Fruit fly (Drosophila melanogaster) whole organism, embryonic: ENCODE data around the gene dgt6.

Experiments
- Antp ChIP-seq: fragments of 200-800 bp; sonication (Bioruptor generic); optimal IDR thresholded peaks from 3 replicates; lab custom pipeline; 2016; ENCODE audit warnings: missing biosample characterization, missing genetic modification characterization
- CG1233 ChIP-seq: fragments of 200-800 bp; sonication (Bioruptor generic); optimal IDR thresholded peaks from 4 replicates; lab custom pipeline; 2018; ENCODE audit warnings: missing biosample characterization, mild to moderate bottlenecking, missing genetic modification characterization
- CG13296 ChIP-seq: fragments of 200-800 bp; sonication (Bioruptor generic); optimal IDR thresholded peaks from 3 replicates; lab custom pipeline; 2018; ENCODE audit warnings: missing biosample characterization, mild to moderate bottlenecking, missing genetic modification characterization
- CG13775 ChIP-seq: fragments of 200-800 bp; sonication (Bioruptor generic); optimal IDR thresholded peaks from 3 replicates; lab custom pipeline; 2017; ENCODE audit warnings: missing biosample characterization, mild to moderate bottlenecking, missing genetic modification characterization
- CG14667 ChIP-seq: fragments of 200-800 bp; sonication (Bioruptor generic); IDR thresholded peaks from 2 replicates; pipeline ENCODE4 v1.3.6; 2022; ENCODE audit warnings: missing biosample characterization, missing genetic modification characterization
- CG14860 ChIP-seq: fragments of 200-800 bp; sonication (Bioruptor generic); IDR thresholded peaks from 3 replicates; pipeline ENCODE4 v1.3.6; 2022; ENCODE audit warnings: missing biosample characterization, missing genetic modification characterization; ENCODE audit not compliant: partially characterized antibody
- CG14965 ChIP-seq: fragments of 200-800 bp; sonication (Bioruptor generic); optimal IDR thresholded peaks from 2 replicates; lab custom pipeline; 2016; ENCODE audit warnings: missing biosample characterization, missing genetic modification characterization, borderline replicate concordance
- CG15073 ChIP-seq: fragments of 200-800 bp; sonication (Bioruptor generic); optimal IDR thresholded peaks from 2 replicates; lab custom pipeline; 2016; ENCODE audit warnings: missing biosample characterization, missing genetic modification characterization
- CG16863 ChIP-seq: fragments of 200-800 bp; sonication (Bioruptor generic); optimal IDR thresholded peaks from 3 replicates; lab custom pipeline; 2016; ENCODE audit warnings: missing biosample characterization, missing genetic modification characterization
- CG1792 ChIP-seq: fragments of 200-800 bp; sonication (Bioruptor generic); optimal IDR thresholded peaks from 2 replicates; lab custom pipeline; 2016; ENCODE audit warnings: missing biosample characterization, missing genetic modification characterization
- CG2129 ChIP-seq: fragments of 200-800 bp; sonication (Bioruptor generic); IDR thresholded peaks from 2 replicates; pipeline ENCODE4 v1.3.6; 2022; ENCODE audit warnings: missing biosample characterization, missing genetic modification characterization; ENCODE audit not compliant: partially characterized antibody
- CG33557 ChIP-seq: fragments of 200-800 bp; sonication (Bioruptor generic); optimal IDR thresholded peaks from 2 replicates; lab custom pipeline; 2019; ENCODE audit warnings: missing biosample characterization, mild to moderate bottlenecking, missing genetic modification characterization, moderate library complexity
- CG3995 ChIP-seq: fragments of 200-800 bp; sonication (Bioruptor generic); optimal IDR thresholded peaks from 3 replicates; lab custom pipeline; 2016; ENCODE audit warnings: missing biosample characterization, missing genetic modification characterization
- CG4707 ChIP-seq: fragments of 200-800 bp; sonication (Bioruptor generic); optimal IDR thresholded peaks from 2 replicates; lab custom pipeline; 2018; ENCODE audit warnings: missing biosample characterization, mild to moderate bottlenecking, missing genetic modification characterization, moderate library complexity
- CG5180 ChIP-seq: fragments of 200-800 bp; sonication (Bioruptor generic); optimal IDR thresholded peaks from 3 replicates; lab custom pipeline; 2017; ENCODE audit warnings: missing biosample characterization, missing genetic modification characterization, mild to moderate bottlenecking, moderate library complexity, missing genetic modification reagents
- CG6254 ChIP-seq: fragments of 200-800 bp; sonication (Bioruptor generic); optimal IDR thresholded peaks from 3 replicates; lab custom pipeline; 2017; ENCODE audit warnings: mild to moderate bottlenecking, missing biosample characterization, missing genetic modification reagents, missing genetic modification characterization
- CG8290 ChIP-seq, 3 experiments: fragments of 200-800 bp; sonication (Bioruptor generic); optimal IDR thresholded peaks; 2 replicates each; lab custom pipeline; 2016 to 2019; ENCODE audit warnings: missing biosample characterization in 3 of 3, missing genetic modification characterization in 3 of 3, mild to moderate bottlenecking in 2 of 3, moderate library complexity in 1 of 3
- CG9609 ChIP-seq: fragments of 200-800 bp; sonication (Bioruptor generic); optimal IDR thresholded peaks from 3 replicates; lab custom pipeline; 2016; ENCODE audit warnings: missing biosample characterization, missing genetic modification characterization
- CG9727 ChIP-seq: fragments of 200-800 bp; sonication (Bioruptor generic); optimal IDR thresholded peaks from 3 replicates; lab custom pipeline; 2017; ENCODE audit warnings: missing biosample characterization, mild to moderate bottlenecking, missing genetic modification characterization
- D ChIP-seq, 2 experiments: fragments of 200-800 bp in 1 of 2; fragments of >200 bp in 1 of 2; sonication (Bioruptor generic) in 1 of 2; optimal IDR thresholded peaks; 2 replicates in 1 of 2; 3 replicates in 1 of 2; lab custom pipeline; 2017; ENCODE audit warnings: mild to moderate bottlenecking in 1 of 2, missing biosample characterization in 1 of 2, missing genetic modification characterization in 1 of 2, missing genetic modification reagents in 1 of 2
- Deaf1 ChIP-seq: fragments of 200-800 bp; optimal IDR thresholded peaks from 3 replicates; lab custom pipeline; 2019; ENCODE audit warnings: missing biosample characterization, mild to moderate bottlenecking, missing genetic modification characterization, moderate library complexity
- HHEX ChIP-seq: fragments of 200-800 bp; sonication (Bioruptor generic); optimal IDR thresholded peaks from 3 replicates; lab custom pipeline; 2017; ENCODE audit warnings: missing biosample characterization, mild to moderate bottlenecking, missing genetic modification characterization, missing genetic modification reagents
- Hand ChIP-seq: fragments of 200-800 bp; sonication (Bioruptor generic); optimal IDR thresholded peaks from 2 replicates; lab custom pipeline; 2017; ENCODE audit warnings: mild to moderate bottlenecking, missing biosample characterization, missing genetic modification reagents, missing genetic modification characterization
- Hmr ChIP-seq: fragments of 200-800 bp; sonication (Bioruptor generic); optimal IDR thresholded peaks from 3 replicates; lab custom pipeline; 2017; ENCODE audit warnings: mild to moderate bottlenecking, missing biosample characterization, missing genetic modification reagents, missing genetic modification characterization
- Hmx ChIP-seq: fragments of 200-800 bp; sonication (Bioruptor generic); optimal IDR thresholded peaks from 2 replicates; lab custom pipeline; 2016; ENCODE audit warnings: missing biosample characterization, missing genetic modification characterization
- Lhr ChIP-seq: fragments of 200-800 bp; sonication (Bioruptor generic); optimal IDR thresholded peaks from 3 replicates; lab custom pipeline; 2017; ENCODE audit warnings: mild to moderate bottlenecking, missing biosample characterization, missing genetic modification reagents, missing genetic modification characterization
- MBD-R2 ChIP-seq: fragments of 200-800 bp; sonication (Bioruptor generic); IDR thresholded peaks from 2 replicates; pipeline ENCODE4 v1.3.6; 2022; ENCODE audit warnings: missing biosample characterization, missing genetic modification characterization
- MTF-1 ChIP-seq: fragments of 200-800 bp; sonication (Bioruptor generic); optimal IDR thresholded peaks from 2 replicates; lab custom pipeline; 2018; ENCODE audit warnings: missing biosample characterization, mild to moderate bottlenecking, missing genetic modification characterization, borderline replicate concordance
- Oli ChIP-seq: fragments of 200-800 bp; sonication (Bioruptor generic); optimal IDR thresholded peaks from 2 replicates; lab custom pipeline; 2018; ENCODE audit warnings: missing biosample characterization, mild to moderate bottlenecking, missing genetic modification characterization, moderate library complexity
- PHDP ChIP-seq: fragments of 200-800 bp; sonication (Bioruptor generic); optimal IDR thresholded peaks from 3 replicates; lab custom pipeline; 2018; ENCODE audit warnings: missing biosample characterization, mild to moderate bottlenecking, missing genetic modification characterization, moderate library complexity
- Trl ChIP-seq, 3 experiments: fragments of >200 bp in 2 of 3; fragments of 200-800 bp in 1 of 3; sonication (Bioruptor generic) in 1 of 3; optimal IDR thresholded peaks; 2 replicates in 1 of 3; 3 replicates in 2 of 3; lab custom pipeline; 2016 to 2017; ENCODE audit warnings: missing biosample characterization in 1 of 3, missing genetic modification characterization in 1 of 3
- Xbp1 ChIP-seq: fragments of 200-800 bp; sonication (Bioruptor generic); optimal IDR thresholded peaks from 3 replicates; lab custom pipeline; 2016; ENCODE audit warnings: missing biosample characterization, mild to moderate bottlenecking, missing genetic modification characterization
- ato ChIP-seq: fragments of 200-800 bp; sonication (Bioruptor generic); IDR thresholded peaks from 2 replicates; pipeline ENCODE4 v1.3.6; 2022; ENCODE audit warnings: missing biosample characterization, missing genetic modification characterization; ENCODE audit not compliant: partially characterized antibody
- az2 ChIP-seq: fragments of 200-800 bp; sonication (Bioruptor generic); optimal IDR thresholded peaks from 3 replicates; lab custom pipeline; 2016; ENCODE audit warnings: missing biosample characterization, missing genetic modification characterization
- bab2 ChIP-seq: fragments of 200-800 bp; sonication (Bioruptor generic); optimal IDR thresholded peaks from 2 replicates; lab custom pipeline; 2016; ENCODE audit warnings: missing biosample characterization, missing genetic modification characterization
- bcd ChIP-seq: fragments of 200-800 bp; sonication (Bioruptor generic); optimal IDR thresholded peaks from 2 replicates; lab custom pipeline; 2017; ENCODE audit warnings: missing biosample characterization, mild to moderate bottlenecking, missing genetic modification characterization
- dimm ChIP-seq: fragments of 200-800 bp; sonication (Bioruptor generic); IDR thresholded peaks from 2 replicates; pipeline ENCODE4 v1.3.6; 2022; ENCODE audit warnings: missing biosample characterization, missing genetic modification characterization
- fru ChIP-seq: fragments of >200 bp; optimal IDR thresholded peaks from 2 replicates; lab custom pipeline; 2017
- grau ChIP-seq: fragments of 200-800 bp; optimal IDR thresholded peaks from 3 replicates; lab custom pipeline; 2019; ENCODE audit warnings: missing biosample characterization, mild to moderate bottlenecking, missing genetic modification characterization, moderate library complexity
- gsb-n ChIP-seq: fragments of 200-800 bp; sonication (Bioruptor generic); optimal IDR thresholded peaks from 3 replicates; lab custom pipeline; 2018; ENCODE audit warnings: missing biosample characterization, mild to moderate bottlenecking, missing genetic modification characterization
- hth ChIP-seq: fragments of >200 bp; optimal IDR thresholded peaks from 2 replicates; lab custom pipeline; 2017; ENCODE audit warnings: inconsistent platforms
- nerfin-1 ChIP-seq: fragments of 200-800 bp; sonication (Bioruptor generic); optimal IDR thresholded peaks from 3 replicates; lab custom pipeline; 2019; ENCODE audit warnings: missing biosample characterization, mild to moderate bottlenecking, missing genetic modification characterization, moderate library complexity
- org-1 ChIP-seq: fragments of 200-800 bp; sonication (Bioruptor generic); optimal IDR thresholded peaks from 2 replicates; lab custom pipeline; 2017; ENCODE audit warnings: missing biosample characterization, missing genetic modification characterization
- phol ChIP-seq: fragments of 200-800 bp; sonication (Bioruptor generic); optimal IDR thresholded peaks from 3 replicates; lab custom pipeline; 2018; ENCODE audit warnings: missing biosample characterization, mild to moderate bottlenecking, missing genetic modification characterization, moderate library complexity
- pros ChIP-seq: fragments of 200-800 bp; sonication (Bioruptor generic); optimal IDR thresholded peaks from 3 replicates; lab custom pipeline; 2019; ENCODE audit warnings: missing biosample characterization, mild to moderate bottlenecking, missing genetic modification characterization, moderate library complexity
- pum ChIP-seq: fragments of 200-800 bp; sonication (Bioruptor generic); optimal IDR thresholded peaks from 2 replicates; lab custom pipeline; 2016; ENCODE audit warnings: missing biosample characterization, missing genetic modification characterization
- sens ChIP-seq: fragments of 200-800 bp; sonication (Bioruptor generic); peaks from one replicate; lab custom pipeline; 2016; ENCODE audit warnings: missing biosample characterization, missing genetic modification characterization
- slp2 ChIP-seq: fragments of 200-800 bp; sonication (Bioruptor generic); optimal IDR thresholded peaks from 2 replicates; lab custom pipeline; 2016; ENCODE audit warnings: missing biosample characterization, missing genetic modification characterization
- sob ChIP-seq: fragments of 200-800 bp; sonication (Bioruptor generic); IDR thresholded peaks from 2 replicates; pipeline ENCODE4 v1.3.6; 2022; ENCODE audit warnings: missing biosample characterization, missing genetic modification characterization

dgt6 gene

DNA sequence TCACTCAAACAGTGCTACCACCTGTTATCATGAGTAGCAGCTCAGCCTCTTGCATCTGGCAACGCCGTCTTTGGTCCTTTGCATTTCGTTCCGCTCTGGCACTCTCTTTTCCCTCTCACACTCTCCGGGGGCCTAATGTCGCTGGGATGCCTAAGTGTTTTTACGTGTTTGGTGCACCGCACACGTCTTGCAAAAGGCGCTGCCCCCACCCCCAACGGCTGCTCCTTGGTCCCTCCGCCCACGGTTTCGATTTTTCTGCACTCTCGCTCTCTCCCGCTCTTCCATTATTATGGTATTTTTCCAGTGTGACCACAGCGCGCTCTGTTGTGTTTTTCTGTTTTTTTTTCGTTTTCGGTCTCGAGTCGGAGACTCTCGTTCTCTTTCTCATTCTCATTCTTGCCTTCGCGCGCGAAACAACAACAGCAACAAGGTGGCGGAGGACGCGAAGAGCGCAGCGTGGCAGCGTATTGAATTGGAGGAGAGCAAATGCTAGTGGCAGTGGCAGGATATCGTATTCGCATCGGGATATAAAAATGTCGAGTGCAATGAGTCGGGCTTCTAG, 42.8 kb downstream of the dgt6 start (continued):
- TF ChIP-seq pros (GFP tag; lab: Kevin White, UChicago) (peak; percentile 63), grau (tag; lab: Kevin White, UChicago) (no peak), az2 (GFP tag; lab: Kevin White, UChicago) (no peak), CG9609 (GFP tag; lab: Kevin White, UChicago) (no peak), HHEX (GFP tag; lab: Kevin White, UChicago) (no peak), Hand (GFP tag; lab: Kevin White, UChicago) (no peak), CG1233 (no peak), fru (lab: Kevin White, UChicago) (no peak), CG15073 (GFP tag; lab: Kevin White, UChicago) (no peak), CG4707 (GFP tag; lab: Kevin White, UChicago) (no peak), CG33557 (GFP tag; lab: Kevin White, UChicago) (no peak), Trl (optimal IDR thresholded peaks at IDR 0.05; lab: Kevin White, UChicago) (peak; percentile 49 to 86), Trl (GFP tag; optimal IDR thresholded peaks at IDR 0.05; lab: Kevin White, UChicago) (peak; percentile 10), dimm (GFP tag; lab: Robert Waterston, UW) (no peak), MTF-1 (GFP tag; lab: Kevin White, UChicago) (peak; percentile 3), slp2 (no peak), pum (GFP tag; lab: Kevin White, UChicago) (no peak), Antp (GFP tag; lab: Kevin White, UChicago) (no peak), D (optimal IDR thresholded peaks at IDR 0.05; lab: Kevin White, UChicago) (no peak), D (GFP tag; optimal IDR thresholded peaks at IDR 0.05; lab: Kevin White, UChicago) (no peak), CG16863 (GFP tag; lab: Kevin White, UChicago) (no peak), PHDP (tag; lab: Kevin White, UChicago) (no peak), phol (tag; lab: Kevin White, UChicago) (no peak), CG2129 (GFP tag; lab: Robert Waterston, UW) (no peak), ato (GFP tag; lab: Robert Waterston, UW) (no peak), CG3995 (no peak), Lhr (GFP tag; lab: Kevin White, UChicago) (no peak), sens (GFP tag; lab: Kevin White, UChicago) (peak; percentile 69), CG14965 (GFP tag; lab: Kevin White, UChicago) (no peak), CG13775 (GFP tag; lab: Kevin White, UChicago) (no peak), Xbp1 (no peak), Hmx (GFP tag; lab: Kevin White, UChicago) (no peak), CG1792 (GFP tag; lab: Kevin White, UChicago) (no peak), Oli (tag; lab: Kevin White, UChicago) (no peak), Deaf1 (tag; lab: Kevin White, UChicago) (peak; percentile 28), CG9727 (no peak), CG14860 (GFP tag; lab: Robert Waterston, UW) (no peak), bcd (GFP tag; lab: Kevin White, UChicago) (no peak), org-1 (GFP tag; lab: Kevin White, UChicago) (no peak), nerfin-1 (tag; lab: Kevin White, UChicago) (no peak), hth (lab: Kevin White, UChicago) (no peak), bab2 (no peak), gsb-n (tag; lab: Kevin White, UChicago) (peak; percentile 21), Hmr (GFP tag; lab: Kevin White, UChicago) (no peak), sob (GFP tag; lab: Robert Waterston, UW) (no peak), CG5180 (GFP tag; lab: Kevin White, UChicago) (no peak), MBD-R2 (GFP tag; lab: Robert Waterston, UW) (no peak), CG13296 (GFP tag; lab: Kevin White, UChicago) (no peak), CG14667 (GFP tag; lab: Robert Waterston, UW) (no peak), CG8290 (GFP tag; optimal IDR thresholded peaks at IDR 0.05; lab: Kevin White, UChicago) (no peak), CG8290 (tag; optimal IDR thresholded peaks at IDR 0.05; lab: Kevin White, UChicago) (no peak), CG6254 (no peak)
